Fruit fly (Drosophila melanogaster) whole organism, embryonic: ENCODE data around the gene CG10747.
A peak's percentile ranks its signal among the peaks of the same experiment; 100 is the strongest.

Source experiments
- Abd-B ChIP-seq: fragments of 200-800 bp; sonication (Bioruptor generic); optimal IDR thresholded peaks from 2 replicates; lab custom pipeline; 2018; ENCODE audit warnings: missing biosample characterization, mild to moderate bottlenecking, missing genetic modification characterization, moderate library complexity
- Ada2b ChIP-seq: fragments of 200-800 bp; sonication (Bioruptor generic); IDR thresholded peaks from 2 replicates; pipeline ENCODE4 v1.3.6; 2022; ENCODE audit warnings: missing biosample characterization, missing genetic modification characterization
- CG10147 ChIP-seq: fragments of 200-800 bp; sonication (Bioruptor generic); optimal IDR thresholded peaks from 2 replicates; lab custom pipeline; 2019; ENCODE audit warnings: missing biosample characterization, mild to moderate bottlenecking, missing genetic modification characterization, moderate library complexity
- CG10209 ChIP-seq: fragments of 200-800 bp; sonication (Bioruptor generic); optimal IDR thresholded peaks from 3 replicates; lab custom pipeline; 2017; ENCODE audit warnings: missing biosample characterization, mild to moderate bottlenecking, missing genetic modification characterization, missing genetic modification reagents
- CG12155 ChIP-seq: fragments of 200-800 bp; sonication (Bioruptor generic); optimal IDR thresholded peaks from 3 replicates; lab custom pipeline; 2016; ENCODE audit warnings: missing biosample characterization, missing genetic modification characterization
- CG12744 ChIP-seq: fragments of 200-800 bp; sonication (Bioruptor generic); optimal IDR thresholded peaks from 2 replicates; lab custom pipeline; 2016; ENCODE audit warnings: missing biosample characterization, missing genetic modification characterization
- CG13624 ChIP-seq: fragments of 200-800 bp; sonication (Bioruptor generic); optimal IDR thresholded peaks from 2 replicates; lab custom pipeline; 2016; ENCODE audit warnings: missing biosample characterization, missing genetic modification characterization
- CG14667 ChIP-seq: fragments of 200-800 bp; sonication (Bioruptor generic); IDR thresholded peaks from 2 replicates; pipeline ENCODE4 v1.3.6; 2022; ENCODE audit warnings: missing biosample characterization, missing genetic modification characterization
- CG14710 ChIP-seq: fragments of 200-800 bp; sonication (Bioruptor generic); optimal IDR thresholded peaks from 3 replicates; lab custom pipeline; 2019; ENCODE audit warnings: missing biosample characterization, mild to moderate bottlenecking, missing genetic modification characterization, moderate library complexity
- CG15601 ChIP-seq: fragments of 200-800 bp; sonication (Bioruptor generic); optimal IDR thresholded peaks from 3 replicates; lab custom pipeline; 2019; ENCODE audit warnings: missing biosample characterization, mild to moderate bottlenecking, missing genetic modification characterization, moderate library complexity
- CG17359 ChIP-seq: fragments of 200-800 bp; sonication (Bioruptor generic); optimal IDR thresholded peaks from 3 replicates; lab custom pipeline; 2018; ENCODE audit warnings: missing biosample characterization, mild to moderate bottlenecking, missing genetic modification characterization, moderate library complexity
- CG2678 ChIP-seq: fragments of 200-800 bp; sonication (Bioruptor generic); optimal IDR thresholded peaks from 3 replicates; lab custom pipeline; 2019; ENCODE audit warnings: missing biosample characterization, mild to moderate bottlenecking, missing genetic modification characterization, moderate library complexity
- CG3847 ChIP-seq: fragments of 200-800 bp; sonication (Bioruptor generic); IDR thresholded peaks from 2 replicates; pipeline ENCODE4 v1.3.6; 2022; ENCODE audit warnings: missing biosample characterization, missing genetic modification characterization
- CG3995 ChIP-seq: fragments of 200-800 bp; sonication (Bioruptor generic); optimal IDR thresholded peaks from 3 replicates; lab custom pipeline; 2016; ENCODE audit warnings: missing biosample characterization, missing genetic modification characterization
- CG4404 ChIP-seq: fragments of 200-800 bp; sonication (Bioruptor generic); IDR thresholded peaks from 2 replicates; pipeline ENCODE4 v1.3.6; 2022; ENCODE audit warnings: missing biosample characterization, missing genetic modification characterization
- CG6689 ChIP-seq: fragments of 200-800 bp; sonication (Bioruptor generic); IDR thresholded peaks from 2 replicates; pipeline ENCODE4 v1.3.6; 2022; ENCODE audit warnings: missing biosample characterization, missing genetic modification characterization
- CG7271 ChIP-seq: fragments of 200-800 bp; sonication (Bioruptor generic); optimal IDR thresholded peaks from 2 replicates; lab custom pipeline; 2018; ENCODE audit warnings: missing biosample characterization, mild to moderate bottlenecking, missing genetic modification characterization, moderate library complexity
- CG8089 ChIP-seq: fragments of 200-800 bp; sonication (Bioruptor generic); optimal IDR thresholded peaks from 3 replicates; lab custom pipeline; 2016; ENCODE audit warnings: missing biosample characterization, missing genetic modification characterization
- CG8359 ChIP-seq: fragments of 200-800 bp; sonication (Bioruptor generic); optimal IDR thresholded peaks from 2 replicates; lab custom pipeline; 2017; ENCODE audit warnings: missing biosample characterization, mild to moderate bottlenecking, missing genetic modification characterization, borderline replicate concordance
- CG8924 ChIP-seq: fragments of 200-800 bp; optimal IDR thresholded peaks from 3 replicates; lab custom pipeline; 2019; ENCODE audit warnings: missing biosample characterization, mild to moderate bottlenecking, missing genetic modification characterization, moderate library complexity
- Chrac-16 ChIP-seq: fragments of 200-800 bp; sonication (Bioruptor generic); optimal IDR thresholded peaks from 3 replicates; lab custom pipeline; 2016; ENCODE audit warnings: missing biosample characterization, missing genetic modification characterization
- D19B ChIP-seq: fragments of 200-800 bp; sonication (Bioruptor generic); optimal IDR thresholded peaks from 2 replicates; lab custom pipeline; 2017; ENCODE audit warnings: missing biosample characterization, mild to moderate bottlenecking, missing genetic modification characterization
- E2f2 ChIP-seq: fragments of 200-800 bp; sonication (Bioruptor generic); IDR thresholded peaks from 2 replicates; pipeline ENCODE4 v1.3.6; 2022; ENCODE audit warnings: missing biosample characterization, missing genetic modification characterization
- HLH4C ChIP-seq: fragments of 200-800 bp; sonication (Bioruptor generic); IDR thresholded peaks from 3 replicates; pipeline ENCODE4 v1.3.6; 2022; ENCODE audit warnings: missing biosample characterization, missing genetic modification characterization; ENCODE audit not compliant: partially characterized antibody
- HLH54F ChIP-seq: fragments of 200-800 bp; sonication (Bioruptor generic); optimal IDR thresholded peaks from 3 replicates; lab custom pipeline; 2016; ENCODE audit warnings: missing biosample characterization, missing genetic modification characterization
- Hr39 ChIP-seq: fragments of >200 bp; optimal IDR thresholded peaks from 2 replicates; lab custom pipeline; 2017
- MBD-R2 ChIP-seq: fragments of 200-800 bp; sonication (Bioruptor generic); IDR thresholded peaks from 2 replicates; pipeline ENCODE4 v1.3.6; 2022; ENCODE audit warnings: missing biosample characterization, missing genetic modification characterization
- Oli ChIP-seq: fragments of 200-800 bp; sonication (Bioruptor generic); optimal IDR thresholded peaks from 2 replicates; lab custom pipeline; 2018; ENCODE audit warnings: missing biosample characterization, mild to moderate bottlenecking, missing genetic modification characterization, moderate library complexity
- Sry-β ChIP-seq: fragments of 200-800 bp; sonication (Bioruptor generic); optimal IDR thresholded peaks from 2 replicates; lab custom pipeline; 2018; ENCODE audit warnings: missing biosample characterization, mild to moderate bottlenecking, missing genetic modification characterization, moderate library complexity
- Stat92E ChIP-seq, 3 experiments: fragments of >200 bp in 2 of 3; fragments of 200-800 bp in 1 of 3; sonication (Bioruptor generic) in 1 of 3; optimal IDR thresholded peaks; 2 replicates each; lab custom pipeline; 2017 to 2019; ENCODE audit warnings: missing biosample characterization in 3 of 3, missing genetic modification characterization in 3 of 3, mild to moderate bottlenecking in 1 of 3, moderate library complexity in 1 of 3
- Xrp1 ChIP-seq: fragments of 200-800 bp; sonication (Bioruptor generic); IDR thresholded peaks from 2 replicates; pipeline ENCODE4 v1.3.6; 2022; ENCODE audit warnings: missing biosample characterization, missing genetic modification characterization
- ab ChIP-seq: fragments of 200-800 bp; sonication (Bioruptor generic); optimal IDR thresholded peaks from 2 replicates; lab custom pipeline; 2016; ENCODE audit warnings: missing biosample characterization, missing genetic modification characterization
- amos ChIP-seq: fragments of 200-800 bp; sonication (Bioruptor generic); IDR thresholded peaks from 2 replicates; pipeline ENCODE4 v1.3.6; 2022; ENCODE audit warnings: missing biosample characterization, missing genetic modification characterization; ENCODE audit not compliant: partially characterized antibody
- bbx ChIP-seq: fragments of 200-800 bp; sonication (Bioruptor generic); IDR thresholded peaks from 2 replicates; pipeline ENCODE4 v1.3.6; 2022; ENCODE audit warnings: missing biosample characterization, missing genetic modification characterization; ENCODE audit not compliant: partially characterized antibody
- bsh ChIP-seq, 2 experiments: fragments of 200-800 bp; sonication (Bioruptor generic); optimal IDR thresholded peaks; 2 replicates each; lab custom pipeline; 2017 to 2018; ENCODE audit warnings: mild to moderate bottlenecking in 2 of 2, missing biosample characterization in 2 of 2, missing genetic modification characterization in 2 of 2, moderate library complexity in 1 of 2
- cas ChIP-seq: fragments of 200-800 bp; sonication (Bioruptor generic); IDR thresholded peaks from 2 replicates; pipeline ENCODE4 v1.3.6; 2022; ENCODE audit warnings: missing biosample characterization, missing genetic modification characterization
- gcm2 ChIP-seq: fragments of 200-800 bp; sonication (Bioruptor generic); optimal IDR thresholded peaks from 2 replicates; lab custom pipeline; 2016; ENCODE audit warnings: missing biosample characterization, missing genetic modification characterization
- gem ChIP-seq: fragments of 200-800 bp; sonication (Bioruptor generic); optimal IDR thresholded peaks from 2 replicates; lab custom pipeline; 2019; ENCODE audit warnings: missing biosample characterization, mild to moderate bottlenecking, missing genetic modification characterization, moderate library complexity
- gsb ChIP-seq: fragments of 200-800 bp; sonication (Bioruptor generic); IDR thresholded peaks from 2 replicates; pipeline ENCODE4 v1.3.6; 2022; ENCODE audit warnings: missing biosample characterization, missing genetic modification characterization
- knrl ChIP-seq: fragments of 200-800 bp; sonication (Bioruptor generic); IDR thresholded peaks from 3 replicates; pipeline ENCODE4 v1.3.6; 2022; ENCODE audit warnings: missing biosample characterization, missing genetic modification characterization; ENCODE audit not compliant: partially characterized antibody
- lilli ChIP-seq: fragments of 200-800 bp; sonication (Bioruptor generic); optimal IDR thresholded peaks from 3 replicates; lab custom pipeline; 2016; ENCODE audit warnings: missing biosample characterization, missing genetic modification characterization
- nerfin-2 ChIP-seq: fragments of 200-800 bp; sonication (Bioruptor generic); IDR thresholded peaks from 2 replicates; pipeline ENCODE4 v1.3.6; 2022; ENCODE audit warnings: missing biosample characterization, missing genetic modification characterization; ENCODE audit not compliant: partially characterized antibody
- nmo ChIP-seq: fragments of 200-800 bp; sonication (Bioruptor generic); optimal IDR thresholded peaks from 2 replicates; lab custom pipeline; 2018; ENCODE audit warnings: missing biosample characterization, mild to moderate bottlenecking, missing genetic modification characterization, moderate library complexity
- pb ChIP-seq: fragments of 200-800 bp; sonication (Bioruptor generic); optimal IDR thresholded peaks from 3 replicates; lab custom pipeline; 2016; ENCODE audit warnings: missing biosample characterization, missing genetic modification characterization
- row ChIP-seq: fragments of 200-800 bp; sonication (Bioruptor generic); IDR thresholded peaks from 3 replicates; pipeline ENCODE4 v1.3.6; 2022; ENCODE audit warnings: missing biosample characterization, missing genetic modification characterization
- salm ChIP-seq: fragments of 200-800 bp; sonication (Bioruptor generic); optimal IDR thresholded peaks from 2 replicates; lab custom pipeline; 2018; ENCODE audit warnings: missing biosample characterization, mild to moderate bottlenecking, missing genetic modification characterization
- sd ChIP-seq: fragments of 200-800 bp; sonication (Bioruptor generic); optimal IDR thresholded peaks from 3 replicates; lab custom pipeline; 2018; ENCODE audit warnings: missing biosample characterization, mild to moderate bottlenecking, missing genetic modification characterization, moderate library complexity
- sima ChIP-seq: fragments of 200-800 bp; sonication (Bioruptor generic); optimal IDR thresholded peaks from 2 replicates; lab custom pipeline; 2016; ENCODE audit warnings: missing biosample characterization, missing genetic modification characterization
- sug ChIP-seq: fragments of 200-800 bp; optimal IDR thresholded peaks from 2 replicates; lab custom pipeline; 2019; ENCODE audit warnings: missing biosample characterization, mild to moderate bottlenecking, missing genetic modification characterization, moderate library complexity
- tin ChIP-seq: fragments of 200-800 bp; sonication (Bioruptor generic); optimal IDR thresholded peaks from 3 replicates; lab custom pipeline; 2016; ENCODE audit warnings: missing biosample characterization, missing genetic modification characterization
- wdn ChIP-seq: fragments of 200-800 bp; sonication (Bioruptor generic); IDR thresholded peaks from 2 replicates; pipeline ENCODE4 v1.3.6; 2022; ENCODE audit warnings: missing biosample characterization, missing genetic modification characterization

CG10747 gene

DNA sequence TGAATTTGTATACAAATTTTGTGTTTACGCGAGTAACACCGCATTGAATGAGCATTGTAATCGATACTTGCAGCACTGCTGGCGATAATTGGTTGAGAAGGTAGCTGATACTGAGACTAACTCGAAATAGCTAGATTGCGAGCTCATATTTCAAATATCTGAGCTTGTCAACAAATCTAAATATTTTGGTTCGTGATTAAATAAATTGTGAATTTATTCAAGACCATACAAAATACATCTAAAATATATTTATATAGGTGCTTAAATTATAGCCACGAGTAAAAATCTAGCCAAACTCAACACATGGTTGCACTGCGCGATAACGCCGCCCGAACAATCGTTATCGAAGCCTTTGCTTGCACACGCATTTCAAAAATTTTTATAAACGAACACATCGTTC, 2.6 kb upstream of the CG10747 start, which contains the start of the genes Taf13 and nesd (continued):
- TF ChIP-seq HLH4C (GFP tag; lab: Robert Waterston, UW) (peak; percentile 89), CG3847 (GFP tag; lab: Robert Waterston, UW) (peak; percentile 45; the same call in 1 of the 2 replicates), salm (tag; lab: Kevin White, UChicago) (no peak), gsb (no peak), pb (GFP tag; lab: Kevin White, UChicago) (no peak), amos (GFP tag; lab: Robert Waterston, UW) (peak; percentile 56), CG7271 (tag; lab: Kevin White, UChicago) (peak; percentile 51), gcm2 (no peak), Stat92E (GFP tag; optimal IDR thresholded peaks at IDR 0.05; lab: Kevin White, UChicago) (no peak), CG4404 (GFP tag; lab: Robert Waterston, UW) (no peak), CG8924 (tag; lab: Kevin White, UChicago) (peak; percentile 19), sug (tag; lab: Kevin White, UChicago) (peak; percentile 71), Sry-β (GFP tag; lab: Kevin White, UChicago) (peak; percentile 96), CG10209 (GFP tag; lab: Kevin White, UChicago) (no peak), wdn (GFP tag; lab: Robert Waterston, UW) (no peak), Chrac-16 (peak; percentile 11), CG10147 (GFP tag; lab: Kevin White, UChicago) (peak; percentile 67), nerfin-2 (GFP tag; lab: Robert Waterston, UW) (peak; percentile 64), CG15601 (tag; lab: Kevin White, UChicago) (peak; percentile 69), nmo (peak; percentile 79), CG3995 (peak; percentile 39), CG12155 (peak; percentile 28), lilli (GFP tag; lab: Kevin White, UChicago) (peak; percentile 62), CG2678 (tag; lab: Kevin White, UChicago) (peak; percentile 43), row (GFP tag; lab: Robert Waterston, UW) (peak; percentile 94), bbx (GFP tag; lab: Robert Waterston, UW) (peak; percentile 48), CG14667 (GFP tag; lab: Robert Waterston, UW) (no peak), knrl (peak; percentile 75), CG13624 (GFP tag; lab: Kevin White, UChicago) (peak; percentile 25), D19B (GFP tag; lab: Kevin White, UChicago) (no peak), Abd-B (GFP tag; lab: Kevin White, UChicago) (peak; percentile 41), CG17359 (tag; lab: Kevin White, UChicago) (no peak), Ada2b (GFP tag; lab: Robert Waterston, UW) (no peak), CG14710 (tag; lab: Kevin White, UChicago) (peak; percentile 82), CG8359 (GFP tag; lab: Kevin White, UChicago) (no peak), MBD-R2 (GFP tag; lab: Robert Waterston, UW) (peak; percentile 77), ab (no peak), E2f2 (GFP tag; lab: Robert Waterston, UW) (peak; percentile 89), Hr39 (lab: Kevin White, UChicago) (no peak), sima (GFP tag; lab: Kevin White, UChicago) (no peak), CG8089 (GFP tag; lab: Kevin White, UChicago) (no peak), Oli (tag; lab: Kevin White, UChicago) (peak; percentile 32), CG6689 (GFP tag; lab: Robert Waterston, UW) (peak; percentile 56), Xrp1 (GFP tag; lab: Robert Waterston, UW) (peak; percentile 31; the same call in 1 of the 2 replicates), bsh (GFP tag; optimal IDR thresholded peaks at IDR 0.05; lab: Kevin White, UChicago) (peak in 1 of 2 experiments; percentile 8), cas (GFP tag; lab: Robert Waterston, UW) (no peak), sd (peak; percentile 27), gem (peak; percentile 55), HLH54F (GFP tag; lab: Kevin White, UChicago) (peak; percentile 28), CG12744 (GFP tag; lab: Kevin White, UChicago) (no peak), tin (GFP tag; lab: Kevin White, UChicago) (peak; percentile 30)
